Fruit fly (Drosophila melanogaster) whole organism, adult: ENCODE measurements around the gene Tps1.
A peak's percentile ranks its signal among the peaks of the same experiment; 100 is the strongest.

Source experiments
- CG11617 ChIP-seq: fragments of 200-800 bp; sonication (Bioruptor generic); optimal IDR thresholded peaks from 2 replicates; lab custom pipeline; 2017; ENCODE audit warnings: mild to moderate bottlenecking, missing biosample characterization, missing genetic modification reagents, missing genetic modification characterization
- CG12768 ChIP-seq: fragments of 200-800 bp; sonication (Bioruptor generic); optimal IDR thresholded peaks from 2 replicates; lab custom pipeline; 2017; ENCODE audit warnings: missing biosample characterization, missing genetic modification characterization, mild to moderate bottlenecking, moderate library complexity, missing genetic modification reagents
- CG14711 ChIP-seq: fragments of 200-800 bp; sonication (Bioruptor generic); optimal IDR thresholded peaks from 2 replicates; lab custom pipeline; 2018; ENCODE audit warnings: missing biosample characterization, mild to moderate bottlenecking, missing genetic modification characterization, moderate library complexity
- CG1620 ChIP-seq: fragments of 200-800 bp; sonication (Bioruptor generic); optimal IDR thresholded peaks from 2 replicates; lab custom pipeline; 2016; ENCODE audit warnings: missing biosample characterization, missing genetic modification characterization
- CG33017 ChIP-seq: fragments of 200-800 bp; sonication (Bioruptor generic); optimal IDR thresholded peaks from 2 replicates; lab custom pipeline; 2018; ENCODE audit warnings: missing biosample characterization, mild to moderate bottlenecking, missing genetic modification characterization, moderate library complexity
- CG5204 ChIP-seq: fragments of 200-800 bp; sonication (Bioruptor generic); optimal IDR thresholded peaks from 2 replicates; lab custom pipeline; 2016; ENCODE audit warnings: missing biosample characterization, missing genetic modification characterization
- CG7045 ChIP-seq: fragments of 200-800 bp; sonication (Bioruptor generic); optimal IDR thresholded peaks from 2 replicates; lab custom pipeline; 2017; ENCODE audit warnings: missing biosample characterization, mild to moderate bottlenecking, missing genetic modification characterization
- CG7101 ChIP-seq: fragments of 200-800 bp; sonication (Bioruptor generic); optimal IDR thresholded peaks from 2 replicates; lab custom pipeline; 2018; ENCODE audit warnings: missing biosample characterization, mild to moderate bottlenecking, missing genetic modification characterization, moderate library complexity
- Clk ChIP-seq: fragments of 200-800 bp; sonication (Bioruptor generic); optimal IDR thresholded peaks from 2 replicates; lab custom pipeline; 2017; ENCODE audit warnings: missing biosample characterization, missing genetic modification characterization
- Crg-1 ChIP-seq: fragments of 200-800 bp; sonication (Bioruptor generic); optimal IDR thresholded peaks from 2 replicates; lab custom pipeline; 2016; ENCODE audit warnings: missing biosample characterization, missing genetic modification characterization
- Hr96 ChIP-seq: fragments of 200-800 bp; sonication (Bioruptor generic); optimal IDR thresholded peaks from 2 replicates; lab custom pipeline; 2016; ENCODE audit warnings: missing biosample characterization, missing genetic modification characterization
- Mnt ChIP-seq: fragments of 200-800 bp; sonication (Bioruptor generic); optimal IDR thresholded peaks from 2 replicates; lab custom pipeline; 2016; ENCODE audit warnings: missing biosample characterization, mild to moderate bottlenecking, missing genetic modification characterization
- bab1 ChIP-seq: fragments of 200-800 bp; sonication (Bioruptor generic); optimal IDR thresholded peaks from 3 replicates; lab custom pipeline; 2019; ENCODE audit warnings: missing biosample characterization, mild to moderate bottlenecking, missing genetic modification characterization, moderate library complexity
- cic ChIP-seq: fragments of 200-800 bp; sonication (Bioruptor generic); optimal IDR thresholded peaks from 2 replicates; lab custom pipeline; 2017; ENCODE audit warnings: missing biosample characterization, mild to moderate bottlenecking, missing genetic modification characterization, moderate library complexity
- kay ChIP-seq: fragments of 200-800 bp; sonication (Bioruptor generic); peaks from one replicate; lab custom pipeline; 2016; ENCODE audit warnings: missing biosample characterization, missing genetic modification characterization, borderline replicate concordance
- ovo ChIP-seq: fragments of 200-800 bp; sonication (Bioruptor generic); optimal IDR thresholded peaks from 2 replicates; lab custom pipeline; 2016; ENCODE audit warnings: missing biosample characterization, missing genetic modification characterization
- pad ChIP-seq: fragments of 200-800 bp; sonication (Bioruptor generic); optimal IDR thresholded peaks from 3 replicates; lab custom pipeline; 2017; ENCODE audit warnings: missing biosample characterization, missing genetic modification characterization, mild to moderate bottlenecking, moderate library complexity, missing genetic modification reagents
- tj ChIP-seq: fragments of 200-800 bp; sonication (Bioruptor generic); optimal IDR thresholded peaks from 3 replicates; lab custom pipeline; 2017; ENCODE audit warnings: missing biosample characterization, mild to moderate bottlenecking, missing genetic modification characterization, moderate library complexity
- toe ChIP-seq: fragments of 200-800 bp; sonication (Bioruptor generic); optimal IDR thresholded peaks from 2 replicates; lab custom pipeline; 2016; ENCODE audit warnings: missing biosample characterization, missing genetic modification characterization

The Tps1 gene

DNA sequence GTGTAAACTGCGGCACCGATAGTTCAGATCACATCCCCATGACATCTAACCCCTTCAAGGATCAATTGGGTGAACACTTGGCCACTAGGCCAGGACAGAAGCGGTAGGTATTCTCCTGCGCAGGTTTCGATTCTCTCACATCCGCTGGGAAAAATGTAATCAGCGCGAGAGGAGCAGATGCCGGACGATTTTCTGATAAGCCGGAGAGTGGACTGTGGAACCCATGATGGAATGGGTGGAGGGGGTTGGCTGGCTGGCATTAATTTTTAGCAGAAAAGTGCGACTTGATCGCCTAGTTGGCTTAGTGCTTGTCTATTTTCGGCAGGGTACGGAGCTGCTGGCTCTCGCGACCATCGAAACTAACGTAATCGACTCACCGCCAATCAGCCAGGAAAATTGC is at the start of gene Tps1:
TSS of gene Tps1 (plus strand) at position 301 of the 400 bp plus-strand sequence.
- TF ChIP-seq CG33017 (tag; lab: Kevin White, UChicago) (no peak), CG14711 (tag; lab: Kevin White, UChicago) (no peak), Crg-1 (no peak), CG1620 (GFP tag; lab: Kevin White, UChicago) (no peak), Hr96 (no peak), tj (GFP tag; lab: Kevin White, UChicago) (no peak), pad (GFP tag; lab: Kevin White, UChicago) (no peak), CG12768 (GFP tag; lab: Kevin White, UChicago) (no peak), Mnt (GFP tag; lab: Kevin White, UChicago) (no peak), CG7101 (no peak), Clk (GFP tag; lab: Kevin White, UChicago) (no peak)

- TF ChIP-seq CG14711 (tag; lab: Kevin White, UChicago) (no peak), CG1620 (GFP tag; lab: Kevin White, UChicago) (no peak), Hr96 (peak; percentile 94), bab1 (no peak), cic (GFP tag; lab: Kevin White, UChicago) (peak; percentile 58), kay (GFP tag; lab: Kevin White, UChicago) (peak; percentile 55), Crg-1 (no peak), CG33017 (tag; lab: Kevin White, UChicago) (peak; percentile 1), CG5204 (GFP tag; lab: Kevin White, UChicago) (no peak), tj (GFP tag; lab: Kevin White, UChicago) (no peak), toe (GFP tag; lab: Kevin White, UChicago) (no peak)
Measured at dm6 chr2L:4339780-4340694, 48.1 kb upstream of the Tps1 start.

dm6 chr2L:4345569-4346131 is 42.5 kb upstream of the Tps1 start:
- TF ChIP-seq CG7101 (peak; percentile 2), pad (GFP tag; lab: Kevin White, UChicago) (peak; percentile 8), CG33017 (tag; lab: Kevin White, UChicago) (no peak), bab1 (peak; percentile 52)

dm6 chr2L:4346619-4347310 is 41.4 kb upstream of the Tps1 start:
- TF ChIP-seq Mnt (GFP tag; lab: Kevin White, UChicago) (no peak), CG14711 (tag; lab: Kevin White, UChicago) (no peak), CG7045 (GFP tag; lab: Kevin White, UChicago) (no peak), CG33017 (tag; lab: Kevin White, UChicago) (no peak), Crg-1 (no peak), bab1 (no peak), CG11617 (GFP tag; lab: Kevin White, UChicago) (no peak), pad (GFP tag; lab: Kevin White, UChicago) (peak; percentile 14), Clk (GFP tag; lab: Kevin White, UChicago) (no peak), CG1620 (GFP tag; lab: Kevin White, UChicago) (no peak), Hr96 (peak; percentile 9)

dm6 chr2L:4348545-4348944 is 39.6 kb upstream of the Tps1 start:
- TF ChIP-seq ovo (GFP tag; lab: Kevin White, UChicago) (no peak), pad (GFP tag; lab: Kevin White, UChicago) (no peak), cic (GFP tag; lab: Kevin White, UChicago) (no peak), CG12768 (GFP tag; lab: Kevin White, UChicago) (no peak), Clk (GFP tag; lab: Kevin White, UChicago) (no peak)

- no peak for TF ChIP-seq pad (GFP tag; lab: Kevin White, UChicago)
- TF ChIP-seq ovo (GFP tag; lab: Kevin White, UChicago) = no peak
- TF ChIP-seq toe (GFP tag; lab: Kevin White, UChicago) = no peak
- no peak for TF ChIP-seq Crg-1
- no peak for TF ChIP-seq CG11617 (GFP tag; lab: Kevin White, UChicago)
- TF ChIP-seq CG1620 (GFP tag; lab: Kevin White, UChicago) = no peak
- TF ChIP-seq CG12768 (GFP tag; lab: Kevin White, UChicago) = no peak
Measured at dm6 chr2L:4349677-4350076, 38.5 kb upstream of the Tps1 start.
